Worm (Caenorhabditis elegans): ENCODE measurements around the gene C07D8.6.

ce11 chrX:7330685-7331196 is 10.6 kb upstream of the C07D8.6 start, which contains the start of gene ttr-30:
- TF ChIP-seq nhr-120 (GFP tag; IDR thresholded peaks at IDR 0.05) (no peak), unc-130 (GFP tag; optimal IDR thresholded peaks at IDR 0.05) (no peak), lag-1 (GFP tag; IDR thresholded peaks at IDR 0.05) (no peak), nhr-80 (tag; optimal IDR thresholded peaks at IDR 0.05) (no peak), egrh-3 (GFP tag; IDR thresholded peaks at IDR 0.05) (no peak), madf-6 (GFP tag; IDR thresholded peaks at IDR 0.05) (no peak)
